Fruit fly (Drosophila melanogaster): ENCODE measurements around the gene ND-B14.5AL.

The ND-B14.5AL gene

DNA sequence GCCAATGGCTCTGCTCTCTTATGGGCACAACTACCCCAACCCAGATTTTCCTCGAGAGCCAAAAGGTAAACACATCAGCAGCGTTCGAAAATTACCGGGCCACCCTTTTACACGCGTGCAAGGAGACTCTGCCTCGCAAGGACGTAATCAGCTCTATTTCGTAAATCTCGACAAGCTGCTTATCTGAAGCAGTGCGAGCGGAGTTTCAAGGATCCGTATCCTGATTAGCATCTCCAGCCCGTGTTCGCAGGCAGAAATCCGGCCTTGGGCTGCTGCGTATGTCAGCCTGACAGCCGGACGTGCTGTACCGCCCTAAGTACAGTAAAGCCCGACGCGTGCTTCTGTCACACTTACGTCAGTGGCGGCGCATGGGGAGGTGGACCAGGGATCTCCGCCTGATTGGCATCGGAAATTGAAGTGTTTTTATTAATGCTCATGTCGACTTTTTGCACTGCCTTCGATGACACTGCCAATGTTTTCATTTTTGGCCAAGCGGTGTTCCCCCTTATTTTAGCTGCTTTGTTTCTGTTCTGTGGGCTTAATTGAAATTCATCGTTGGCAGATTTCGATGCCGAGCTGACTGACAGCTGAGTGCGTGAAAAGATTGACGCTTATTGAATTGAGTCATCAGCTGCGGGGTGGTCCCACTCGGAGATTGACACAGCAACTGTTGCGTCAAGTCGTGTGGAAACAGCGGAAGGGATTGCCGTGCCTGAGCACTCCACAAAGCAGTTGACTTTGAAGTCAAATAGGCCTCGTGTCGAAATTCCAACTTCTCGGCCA is at the start of gene ND-B14.5AL:
Gene ND-B14.5AL (plus strand): TSS at position 733 of the 783 bp plus-strand sequence.
- no peak for TF ChIP-seq noc (tag; optimal IDR thresholded peaks at IDR 0.05)

dm6 chr3L:22571679-22572078 is 34.5 kb upstream of the ND-B14.5AL start:
- TF ChIP-seq noc (tag; optimal IDR thresholded peaks at IDR 0.05) = no peak

DNA sequence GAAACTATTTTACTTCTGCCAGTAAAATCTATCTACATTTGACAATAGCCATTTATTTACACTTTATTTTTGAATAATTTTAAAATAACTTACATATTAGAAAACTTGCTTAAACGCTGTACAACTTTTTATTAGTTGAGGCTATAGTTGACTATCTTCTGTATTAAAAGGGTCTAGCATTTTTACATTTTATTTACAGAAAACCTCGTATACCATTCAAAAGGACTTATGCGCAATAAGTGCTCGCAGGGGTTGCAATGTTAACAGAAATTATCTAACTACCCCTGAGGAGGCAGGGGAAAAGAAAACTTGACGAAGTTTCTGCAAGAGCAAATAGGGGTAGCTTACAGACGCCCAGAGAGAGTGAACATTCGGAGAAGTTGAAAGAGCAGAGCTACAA is 33.9 kb upstream of the ND-B14.5AL start:
- no peak for TF ChIP-seq noc (tag; optimal IDR thresholded peaks at IDR 0.05)

dm6 chr3L:22586401-22587161 is 19.6 kb upstream of the ND-B14.5AL start:
- TF ChIP-seq noc (tag; optimal IDR thresholded peaks at IDR 0.05) = no peak

- no peak for TF ChIP-seq noc (tag; optimal IDR thresholded peaks at IDR 0.05)
These were observed 18.1 kb upstream of the ND-B14.5AL start for dm6 chr3L:22587890-22588645.

dm6 chr3L:22589135-22589534 is 17.0 kb upstream of the ND-B14.5AL start:
- TF ChIP-seq noc (tag; optimal IDR thresholded peaks at IDR 0.05) = no peak

DNA sequence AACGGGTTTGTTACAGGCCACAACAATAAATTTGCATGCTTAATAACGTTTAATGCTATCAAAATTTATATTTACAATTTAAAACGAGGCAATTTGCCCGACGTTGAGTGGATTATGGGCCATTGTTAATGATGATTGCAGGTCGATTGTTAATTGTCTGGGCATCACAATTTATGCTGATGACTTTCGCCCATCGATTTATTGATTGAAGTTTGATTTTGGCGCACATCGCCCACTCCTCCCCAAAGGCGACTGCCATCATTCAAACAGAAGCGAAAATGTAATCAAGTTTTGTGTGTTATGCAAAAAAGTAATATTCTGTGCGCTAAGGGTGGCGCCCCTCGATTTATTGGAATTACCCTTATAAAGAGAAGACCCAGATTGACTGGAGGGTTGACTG is 907 bp downstream of the ND-B14.5AL start:
- no peak for TF ChIP-seq noc (tag; optimal IDR thresholded peaks at IDR 0.05)

- TF ChIP-seq noc (tag; optimal IDR thresholded peaks at IDR 0.05) = no peak
These were observed 10.6 kb downstream of the ND-B14.5AL start for dm6 chr3L:22616784-22617183.

- TF ChIP-seq noc (tag; optimal IDR thresholded peaks at IDR 0.05) = no peak
These were observed 27.9 kb downstream of the ND-B14.5AL start for dm6 chr3L:22634111-22634510.

DNA sequence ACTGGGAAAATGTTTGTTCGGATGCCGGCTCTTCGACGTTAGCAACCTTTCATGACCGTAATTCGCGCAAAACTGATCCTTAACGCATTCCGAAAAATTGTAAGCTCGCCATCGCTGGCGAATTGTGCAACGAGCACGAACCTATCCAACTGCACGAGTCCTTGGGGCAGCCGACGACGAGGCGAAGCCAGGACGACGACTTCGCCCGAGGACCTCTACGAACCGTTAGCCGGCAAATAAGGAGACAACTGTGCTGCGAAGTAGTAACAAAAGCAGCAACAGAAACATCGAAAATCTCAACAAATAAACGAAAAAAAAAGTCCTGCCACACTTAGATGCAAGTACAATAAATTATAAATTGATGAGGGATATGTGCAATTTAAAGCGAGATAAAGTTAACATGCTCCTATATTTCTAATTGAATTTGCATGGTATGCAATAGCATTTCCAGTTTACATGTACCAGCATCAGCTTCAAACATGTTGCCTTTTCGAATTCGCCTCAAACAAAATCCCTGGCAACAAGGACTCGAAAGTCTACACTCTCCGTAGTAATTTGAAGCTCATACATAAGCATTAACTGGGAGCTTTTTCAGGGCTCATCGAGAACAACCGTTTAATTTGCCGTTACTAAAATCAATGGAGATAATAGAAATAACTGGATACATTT is 31.8 kb downstream of the ND-B14.5AL start, which contains the start of gene CG14459:
Gene CG14459 (minus strand): TSS at position 51 of the 669 bp plus-strand sequence.
- TF ChIP-seq noc (tag; optimal IDR thresholded peaks at IDR 0.05) = no peak

DNA sequence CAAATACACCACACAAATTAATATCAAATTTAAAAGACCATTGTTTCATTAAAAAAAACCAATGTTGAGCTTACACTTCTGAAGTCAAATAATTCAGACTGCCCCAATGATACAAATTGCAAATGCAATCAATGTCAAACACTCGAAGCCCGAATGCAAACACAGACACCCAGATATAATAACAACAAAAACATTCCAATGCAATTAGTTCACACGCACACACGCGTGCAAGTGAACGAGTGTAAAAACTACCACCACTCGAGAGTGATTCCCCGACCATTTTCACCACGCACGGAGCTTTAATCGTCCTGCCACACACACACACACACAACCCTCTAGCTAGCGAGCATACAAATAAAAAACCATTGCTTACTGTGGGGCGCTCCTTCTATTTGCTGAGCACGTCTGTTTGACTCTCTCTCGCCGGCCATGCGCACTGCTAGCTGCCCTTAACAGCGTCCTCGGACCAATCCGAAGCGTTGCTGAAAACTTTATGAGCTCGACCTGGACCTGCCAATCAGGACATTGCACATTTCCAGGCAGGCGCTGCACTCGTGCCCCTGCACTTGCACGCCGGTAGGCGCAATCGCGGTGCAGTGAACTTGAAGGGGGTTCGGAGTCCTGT is 36.2 kb downstream of the ND-B14.5AL start:
- no peak for TF ChIP-seq noc (tag; optimal IDR thresholded peaks at IDR 0.05)

dm6 chr3L:22645327-22645726 is 39.2 kb downstream of the ND-B14.5AL start, which contains the start of gene CG33766:
CG33766 (plus strand) TSS chr3L:22645627.
- no peak for TF ChIP-seq noc (tag; optimal IDR thresholded peaks at IDR 0.05)

- TF ChIP-seq noc (tag; optimal IDR thresholded peaks at IDR 0.05) = no peak
These were observed 39.8 kb downstream of the ND-B14.5AL start, which contains the start of gene CG33767 for dm6 chr3L:22646007-22646406. CG33767 (plus strand) TSS chr3L:22646307.

dm6 chr3L:22646863-22647262 is 40.7 kb downstream of the ND-B14.5AL start, which contains the start of gene CG33768:
CG33768 (plus strand) TSS chr3L:22647163.
- TF ChIP-seq noc (tag; optimal IDR thresholded peaks at IDR 0.05) = no peak

dm6 chr3L:22647627-22648026 is 41.5 kb downstream of the ND-B14.5AL start, which contains the start of gene CG33769:
CG33769 (plus strand) TSS chr3L:22647927.
- no peak for TF ChIP-seq noc (tag; optimal IDR thresholded peaks at IDR 0.05)

Measured in whole organism, larva.